Fruit fly (Drosophila melanogaster): Measurements from ENCODE around the gene rumpel.

- no peak for TF ChIP-seq EcR (GFP tag; optimal IDR thresholded peaks at IDR 0.05)
- TF ChIP-seq psq (optimal IDR thresholded peaks at IDR 0.05): no peak
- TF ChIP-seq usp (GFP tag; optimal IDR thresholded peaks at IDR 0.05): no peak
- TF ChIP-seq pan (optimal IDR thresholded peaks at IDR 0.05): no peak
- no peak for TF ChIP-seq CG8478 (optimal IDR thresholded peaks at IDR 0.05)
- TF ChIP-seq Dll (optimal IDR thresholded peaks at IDR 0.05): no peak
Measured at dm6 chrX:7462089-7462488, 43.7 kb downstream of the rumpel start.
